Fruit fly (Drosophila melanogaster): ENCODE results near the gene Dyro.

Gene Dyro

dm6 chr3L:11261456-11262082 is 34.1 kb downstream of the Dyro start (continued):
- TF ChIP-seq CG13296 (GFP tag; optimal IDR thresholded peaks at IDR 0.05) (peak; percentile 89), ranshi (GFP tag; IDR thresholded peaks at IDR 0.05) (peak; percentile 83), CG32772 (GFP tag; IDR thresholded peaks at IDR 0.05) (peak; percentile 75), CG8359 (GFP tag; optimal IDR thresholded peaks at IDR 0.05; ENCODE audit: borderline replicate concordance) (peak; percentile 37), NFAT (GFP tag; IDR thresholded peaks at IDR 0.05) (no peak), CG10654 (GFP tag; optimal IDR thresholded peaks at IDR 0.05) (peak; percentile 69), CG13287 (GFP tag; IDR thresholded peaks at IDR 0.05; ENCODE audit: partially characterized antibody) (no peak), tin (GFP tag; optimal IDR thresholded peaks at IDR 0.05) (peak; percentile 62), CG8290 (GFP tag; optimal IDR thresholded peaks at IDR 0.05) (peak; percentile 39), CG8290 (tag; optimal IDR thresholded peaks at IDR 0.05) (no peak), CG11723 (GFP tag; optimal IDR thresholded peaks at IDR 0.05) (peak; percentile 67), fd96Cb (tag; optimal IDR thresholded peaks at IDR 0.05) (peak; percentile 94), CG17328 (GFP tag; IDR thresholded peaks at IDR 0.05) (peak; percentile 92), Dbx (GFP tag; IDR thresholded peaks at IDR 0.05) (peak; percentile 49; the same call in 2 of the 3 replicates), maf-S (GFP tag; optimal IDR thresholded peaks at IDR 0.05) (no peak), CG14860 (GFP tag; IDR thresholded peaks at IDR 0.05; ENCODE audit: partially characterized antibody) (no peak), C15 (GFP tag; IDR thresholded peaks at IDR 0.05) (peak; percentile 34; the same call in 1 of the 3 replicates), CG17361 (GFP tag; IDR thresholded peaks at IDR 0.05) (peak; percentile 94), B-H2 (GFP tag; optimal IDR thresholded peaks at IDR 0.05) (peak; percentile 1), CG18262 (tag; optimal IDR thresholded peaks at IDR 0.05) (peak; percentile 91), oc (tag; optimal IDR thresholded peaks at IDR 0.05) (peak; percentile 85), CG9609 (GFP tag; optimal IDR thresholded peaks at IDR 0.05) (no peak), eyg (GFP tag; optimal IDR thresholded peaks at IDR 0.05) (no peak), cg (GFP tag; optimal IDR thresholded peaks at IDR 0.05) (no peak), scrt (GFP tag; optimal IDR thresholded peaks at IDR 0.05) (peak; percentile 48), slbo (GFP tag; IDR thresholded peaks at IDR 0.05) (peak; percentile 83), Tbp (GFP tag; optimal IDR thresholded peaks at IDR 0.05) (no peak), crc (GFP tag; optimal IDR thresholded peaks at IDR 0.05) (no peak), CG31441 (GFP tag; IDR thresholded peaks at IDR 0.05) (peak; percentile 92), Dad (GFP tag; optimal IDR thresholded peaks at IDR 0.05) (no peak), grau (tag; optimal IDR thresholded peaks at IDR 0.05) (peak; percentile 93), CG18476 (GFP tag; optimal IDR thresholded peaks at IDR 0.05) (peak; percentile 13), insv (GFP tag; optimal IDR thresholded peaks at IDR 0.05) (no peak), da (GFP tag; optimal IDR thresholded peaks at IDR 0.05) (no peak), nerfin-1 (tag; optimal IDR thresholded peaks at IDR 0.05) (peak; percentile 83), Ssrp (tag; optimal IDR thresholded peaks at IDR 0.05) (peak; percentile 94), CG5180 (GFP tag; optimal IDR thresholded peaks at IDR 0.05) (peak; percentile 79), peb (GFP tag; IDR thresholded peaks at IDR 0.05) (peak; percentile 69; the same call in 1 of the 2 replicates), MTF-1 (GFP tag; optimal IDR thresholded peaks at IDR 0.05; ENCODE audit: borderline replicate concordance) (peak; percentile 65), her (GFP tag; optimal IDR thresholded peaks at IDR 0.05) (no peak), Gug (GFP tag; IDR thresholded peaks at IDR 0.05) (0 out of 4 replicates have a peak, but pooled peaks have one; percentile 6), CG6175 (GFP tag; IDR thresholded peaks at IDR 0.05) (peak; percentile 29; the same call in 1 of the 3 replicates), Aef1 (GFP tag; IDR thresholded peaks at IDR 0.05) (peak; percentile 46; the same call in 1 of the 3 replicates), CG7963 (GFP tag; IDR thresholded peaks at IDR 0.05; ENCODE audit: partially characterized antibody) (no peak), CG30020 (tag; optimal IDR thresholded peaks at IDR 0.05) (peak; percentile 67), Adf1 (GFP tag; IDR thresholded peaks at IDR 0.05) (no peak; the same call in 1 of the 2 replicates), unpg (GFP tag; optimal IDR thresholded peaks at IDR 0.05) (peak; percentile 91), CG3838 (GFP tag; optimal IDR thresholded peaks at IDR 0.05) (no peak), sob (GFP tag; IDR thresholded peaks at IDR 0.05) (peak; percentile 75), NC2β (GFP tag; optimal IDR thresholded peaks at IDR 0.05) (no peak)

Measured in whole organism, embryonic.